Fruit fly (Drosophila melanogaster): ENCODE measurements around the gene HGTX.

The HGTX gene

dm6 chr3L:14631964-14632758 is 32.8 kb upstream of the HGTX start, which contains the start of the genes RecQ5 and dlp (continued):
- no peak for TF ChIP-seq gfzf (GFP tag; optimal IDR thresholded peaks at IDR 0.05)
- TF ChIP-seq sens (GFP tag), result peak; percentile 92
- TF ChIP-seq CG1529 (GFP tag; optimal IDR thresholded peaks at IDR 0.05), result peak; percentile 38
- TF ChIP-seq mld (GFP tag; IDR thresholded peaks at IDR 0.05; ENCODE audit: partially characterized antibody), result peak; percentile 96
- peak; percentile 81 for TF ChIP-seq CG7839 (tag; optimal IDR thresholded peaks at IDR 0.05)
- TF ChIP-seq Hr51 (GFP tag; optimal IDR thresholded peaks at IDR 0.05), result peak; percentile 70 to 80
- TF ChIP-seq abd-A (tag; optimal IDR thresholded peaks at IDR 0.05), result peak; percentile 51
- peak in 1 of 3 experiments; percentile 82 for TF ChIP-seq lola (GFP tag; optimal IDR thresholded peaks at IDR 0.05)
- peak; percentile 65 for TF ChIP-seq trh (GFP tag; optimal IDR thresholded peaks at IDR 0.05)
- peak; percentile 21; the same call in 1 of the 2 replicates for TF ChIP-seq CG8765 (GFP tag; IDR thresholded peaks at IDR 0.05)
- peak; percentile 36; the same call in 1 of the 2 replicates for TF ChIP-seq dimm (GFP tag; IDR thresholded peaks at IDR 0.05)
- TF ChIP-seq HLHmδ (GFP tag; optimal IDR thresholded peaks at IDR 0.05), result peak; percentile 74
- peak; percentile 66 for TF ChIP-seq CG18619 (GFP tag; optimal IDR thresholded peaks at IDR 0.05)
- TF ChIP-seq NFAT (GFP tag; IDR thresholded peaks at IDR 0.05), result peak; percentile 69
- TF ChIP-seq CG18599 (GFP tag; optimal IDR thresholded peaks at IDR 0.05), result peak; percentile 76
- TF ChIP-seq Nf-YB (GFP tag; optimal IDR thresholded peaks at IDR 0.05), result peak; percentile 68
- peak; percentile 96 for TF ChIP-seq amos (GFP tag; IDR thresholded peaks at IDR 0.05; ENCODE audit: partially characterized antibody)
- TF ChIP-seq ranshi (GFP tag; IDR thresholded peaks at IDR 0.05), result peak; percentile 79
- no peak for TF ChIP-seq emc (GFP tag; optimal IDR thresholded peaks at IDR 0.05)
- no peak for TF ChIP-seq hth (optimal IDR thresholded peaks at IDR 0.05)
- no peak for TF ChIP-seq ac (GFP tag; optimal IDR thresholded peaks at IDR 0.05)
- peak; percentile 32 for TF ChIP-seq CG12219 (GFP tag; optimal IDR thresholded peaks at IDR 0.05)
- TF ChIP-seq Myb (GFP tag; optimal IDR thresholded peaks at IDR 0.05), result peak; percentile 62
- TF ChIP-seq lmd (GFP tag; IDR thresholded peaks at IDR 0.05), result peak; percentile 49
- TF ChIP-seq insv (GFP tag; optimal IDR thresholded peaks at IDR 0.05), result peak in 1 of 2 experiments; percentile 60
- TF ChIP-seq CG6683 (GFP tag; optimal IDR thresholded peaks at IDR 0.05), result peak; percentile 20
- peak; percentile 37 to 40 for TF ChIP-seq Pdp1 (GFP tag; optimal IDR thresholded peaks at IDR 0.05)
- peak; percentile 67 for TF ChIP-seq Adf1 (GFP tag; IDR thresholded peaks at IDR 0.05)
- TF ChIP-seq Drgx (GFP tag; IDR thresholded peaks at IDR 0.05), result peak; percentile 43
- peak; percentile 93 for TF ChIP-seq HLH4C (GFP tag; IDR thresholded peaks at IDR 0.05; ENCODE audit: partially characterized antibody)
- peak; percentile 68 for TF ChIP-seq seq (GFP tag; IDR thresholded peaks at IDR 0.05)
- 0 out of 2 replicates have a peak, but pooled peaks have one; percentile 23 for TF ChIP-seq Ptx1 (GFP tag; IDR thresholded peaks at IDR 0.05)
- TF ChIP-seq bsh (GFP tag; optimal IDR thresholded peaks at IDR 0.05), result peak in 1 of 2 experiments; percentile 71
- TF ChIP-seq Hr3 (GFP tag; optimal IDR thresholded peaks at IDR 0.05), result peak; percentile 88
- TF ChIP-seq CG4854 (GFP tag; optimal IDR thresholded peaks at IDR 0.05), result peak; percentile 21
- no peak for TF ChIP-seq Atf3 (GFP tag; optimal IDR thresholded peaks at IDR 0.05)
- TF ChIP-seq CG1233 (GFP tag; optimal IDR thresholded peaks at IDR 0.05), result peak; percentile 62
- TF ChIP-seq HLH54F (GFP tag; optimal IDR thresholded peaks at IDR 0.05), result peak; percentile 17
- 0 out of 3 replicates have a peak, but pooled peaks have one; percentile 20 for TF ChIP-seq CG6175 (GFP tag; IDR thresholded peaks at IDR 0.05)
- TF ChIP-seq bab2 (GFP tag; optimal IDR thresholded peaks at IDR 0.05), result peak; percentile 60
- peak; percentile 92 for TF ChIP-seq CG30403 (GFP tag; optimal IDR thresholded peaks at IDR 0.05)
- TF ChIP-seq exex (tag; optimal IDR thresholded peaks at IDR 0.05), result peak; percentile 36
- peak; percentile 91 for TF ChIP-seq CG8290 (GFP tag; optimal IDR thresholded peaks at IDR 0.05)
- TF ChIP-seq CG8290 (tag; optimal IDR thresholded peaks at IDR 0.05), result peak; percentile 46 to 88
- peak; percentile 46 for TF ChIP-seq Usf (GFP tag; optimal IDR thresholded peaks at IDR 0.05)
- TF ChIP-seq CrebB (tag; optimal IDR thresholded peaks at IDR 0.05), result peak; percentile 19
- TF ChIP-seq sr (GFP tag; IDR thresholded peaks at IDR 0.05), result peak; percentile 74; the same call in 2 of the 3 replicates
- TF ChIP-seq bowl (GFP tag; IDR thresholded peaks at IDR 0.05), result no peak
